Worm (Caenorhabditis elegans) whole organism, mixed stage, embryonic: ENCODE results near the gene asp-13.

Source experiments
- M03D4.4 ChIP-seq: sonication (generic microtip); optimal IDR thresholded peaks from 2 replicates; lab custom pipeline; 2017; ENCODE audit warnings: mild to moderate bottlenecking, missing genetic modification characterization, missing compliant biosample characterization
- nhr-237 ChIP-seq: fragments of 150-350 bp; optimal IDR thresholded peaks from 2 replicates; lab custom pipeline; 2014; ENCODE audit warnings: missing biosample characterization, missing genetic modification characterization
- sem-2 ChIP-seq: fragments of 200-800 bp; sonication (Bioruptor generic); optimal IDR thresholded peaks from 2 replicates; lab custom pipeline; 2018; ENCODE audit warnings: mild to moderate bottlenecking, missing genetic modification characterization, missing compliant biosample characterization
- unc-39 ChIP-seq: fragments of 150-350 bp; optimal IDR thresholded peaks from 2 replicates; lab custom pipeline; 2014; ENCODE audit warnings: missing biosample characterization, missing genetic modification characterization

DNA sequence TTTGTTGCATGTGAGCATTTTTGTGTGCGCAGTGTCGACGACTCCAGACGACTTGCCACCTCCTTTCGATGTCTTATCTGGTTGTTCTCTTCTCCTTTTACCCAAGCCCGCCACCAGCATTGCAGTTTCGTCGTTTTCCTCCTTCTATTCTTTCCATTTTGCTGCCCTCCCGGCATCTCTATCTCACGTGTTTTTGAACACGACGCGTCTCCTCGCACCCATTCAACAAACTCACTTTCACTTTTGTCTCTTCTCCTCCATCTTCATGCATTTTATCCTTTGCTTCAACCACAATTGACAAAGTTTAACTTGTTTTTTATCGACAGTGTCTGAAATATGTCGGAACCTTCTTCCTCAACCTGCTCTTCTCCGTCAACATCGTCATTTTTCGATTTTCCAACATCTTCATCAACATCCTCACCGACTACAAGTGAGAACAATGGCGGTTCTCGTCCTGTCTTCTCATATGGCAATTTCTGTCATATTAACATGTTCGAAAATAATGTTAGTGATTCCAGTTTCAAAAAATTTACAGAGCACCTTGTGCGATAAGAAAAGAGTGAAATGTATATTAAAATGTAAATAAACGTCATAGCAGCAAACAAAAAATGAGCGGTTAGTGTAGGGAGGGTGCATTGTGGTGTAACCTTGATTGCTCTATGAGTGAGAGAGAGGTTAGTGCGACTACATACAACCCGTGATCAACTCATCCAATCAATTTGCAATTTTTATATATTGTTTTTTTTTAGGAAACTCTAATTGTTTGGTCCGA, 32.2 kb downstream of the asp-13 start, which contains the start of gene fip-4:
- TF ChIP-seq M03D4.4 (no peak), sem-2 (GFP tag; lab: Kevin White, UChicago) (no peak), nhr-237 (no peak), unc-39 (tag; lab: Kevin White, UChicago) (no peak)
